Fruit fly (Drosophila melanogaster): ENCODE data around the gene Men-b.
A peak's percentile ranks its signal among the peaks of the same experiment; 100 is the strongest.

Gene Men-b

DNA sequence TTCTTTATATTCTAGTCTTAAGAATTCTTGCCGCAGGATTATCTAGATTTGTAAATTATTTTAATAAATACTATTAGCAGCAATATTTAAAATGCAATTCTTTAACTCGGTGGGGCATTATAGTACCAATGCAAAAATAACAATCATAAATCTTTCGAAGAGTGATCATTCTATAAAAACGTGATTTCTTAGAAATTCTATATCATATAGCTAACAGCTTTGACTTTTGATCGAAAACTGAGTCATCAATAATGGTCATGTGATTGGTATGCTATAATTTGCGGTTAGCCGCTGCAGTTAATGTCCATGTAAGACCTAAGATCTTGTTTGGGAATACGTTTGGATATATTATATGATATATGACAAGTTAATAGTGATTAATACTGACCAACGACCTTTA lies 11.4 kb downstream of the Men-b start, which contains the start of gene ppk31:
Gene ppk31, plus strand, starts transcription at position 301 of the 400 bp plus-strand sequence.
- TF ChIP-seq CG7101 (tag; optimal IDR thresholded peaks at IDR 0.05) (no peak), Clk (GFP tag; optimal IDR thresholded peaks at IDR 0.05) (no peak), CG14711 (tag; optimal IDR thresholded peaks at IDR 0.05) (no peak), CG7045 (GFP tag; optimal IDR thresholded peaks at IDR 0.05) (no peak), Hr96 (GFP tag; optimal IDR thresholded peaks at IDR 0.05) (no peak), pad (GFP tag; optimal IDR thresholded peaks at IDR 0.05) (no peak), ovo (GFP tag; optimal IDR thresholded peaks at IDR 0.05) (no peak), cic (GFP tag; optimal IDR thresholded peaks at IDR 0.05) (no peak), CG1620 (GFP tag; optimal IDR thresholded peaks at IDR 0.05) (no peak), toe (GFP tag; optimal IDR thresholded peaks at IDR 0.05) (no peak), tj (GFP tag; optimal IDR thresholded peaks at IDR 0.05) (no peak), CG12768 (GFP tag; optimal IDR thresholded peaks at IDR 0.05) (no peak), CG33017 (tag; optimal IDR thresholded peaks at IDR 0.05) (no peak), kay (GFP tag; ENCODE audit: borderline replicate concordance) (no peak), Crg-1 (GFP tag; optimal IDR thresholded peaks at IDR 0.05) (no peak), CG5204 (GFP tag; optimal IDR thresholded peaks at IDR 0.05) (no peak), bab1 (GFP tag; optimal IDR thresholded peaks at IDR 0.05) (no peak), cnc (optimal IDR thresholded peaks at IDR 0.05) (no peak), CG11617 (GFP tag; optimal IDR thresholded peaks at IDR 0.05) (no peak), Mnt (GFP tag; optimal IDR thresholded peaks at IDR 0.05) (no peak)

DNA sequence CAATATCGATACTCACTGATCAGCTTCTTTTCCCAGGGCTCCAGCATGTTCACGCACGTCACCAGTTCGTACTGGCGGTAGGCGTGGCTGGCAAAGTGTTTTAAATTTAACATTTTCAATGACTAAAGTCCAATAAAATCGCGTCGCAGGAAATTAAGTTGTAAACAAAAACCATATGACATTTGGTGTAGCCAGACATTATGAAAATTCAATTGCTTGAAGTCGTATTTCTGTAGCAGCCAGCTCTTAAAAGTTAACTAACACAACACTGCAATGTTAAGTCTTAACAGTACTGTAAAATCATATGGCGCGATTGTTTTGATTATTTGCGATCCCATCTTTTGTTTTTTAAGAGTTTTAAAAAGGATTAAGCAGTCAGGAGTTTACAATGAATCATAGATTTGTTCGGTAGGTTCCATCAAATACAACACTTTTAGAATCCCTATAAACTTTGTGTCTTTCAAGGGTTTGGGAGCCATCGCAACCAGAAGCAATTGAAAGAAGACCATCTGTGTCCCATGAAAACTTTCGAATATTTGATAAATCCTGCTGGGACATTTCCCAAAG lies 14.0 kb downstream of the Men-b start, which contains the start of the genes CG34293 and spn-D:
Gene CG34293, minus strand, starts transcription at position 160 of the 567 bp plus-strand sequence.
Gene spn-D, plus strand, starts transcription at position 301 of the 567 bp plus-strand sequence.
- TF ChIP-seq kay (GFP tag; ENCODE audit: borderline replicate concordance): peak; percentile 62
- peak; percentile 59 for TF ChIP-seq bab1 (GFP tag; optimal IDR thresholded peaks at IDR 0.05)
- TF ChIP-seq tj (GFP tag; optimal IDR thresholded peaks at IDR 0.05): no peak

DNA sequence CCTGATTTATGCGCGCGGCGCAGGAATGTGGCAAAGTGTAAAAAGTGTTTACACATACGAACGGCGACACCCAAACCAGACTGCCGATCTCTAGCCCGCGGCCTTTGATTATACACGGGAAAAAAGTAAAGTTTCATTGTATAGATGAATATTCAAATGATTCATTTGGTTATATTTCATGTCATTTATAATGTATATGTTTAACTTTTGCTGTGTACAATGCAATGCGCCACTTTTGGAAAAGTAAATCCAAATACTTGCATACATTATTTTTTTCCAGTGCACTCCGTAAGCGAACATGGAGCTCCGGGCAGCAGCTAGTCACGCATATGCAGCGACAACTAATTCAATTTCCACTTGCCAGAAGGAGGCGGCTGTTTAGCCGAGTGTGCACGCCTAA lies 15.9 kb downstream of the Men-b start:
- no peak for TF ChIP-seq CG11617 (GFP tag; optimal IDR thresholded peaks at IDR 0.05)
- no peak for TF ChIP-seq cnc (optimal IDR thresholded peaks at IDR 0.05)
- TF ChIP-seq CG33017 (tag; optimal IDR thresholded peaks at IDR 0.05): no peak
- no peak for TF ChIP-seq CG7101 (tag; optimal IDR thresholded peaks at IDR 0.05)
- TF ChIP-seq CG5204 (GFP tag; optimal IDR thresholded peaks at IDR 0.05): no peak
- no peak for TF ChIP-seq CG7045 (GFP tag; optimal IDR thresholded peaks at IDR 0.05)
- no peak for TF ChIP-seq ovo (GFP tag; optimal IDR thresholded peaks at IDR 0.05)
- TF ChIP-seq pad (GFP tag; optimal IDR thresholded peaks at IDR 0.05): no peak
- TF ChIP-seq CG1620 (GFP tag; optimal IDR thresholded peaks at IDR 0.05): no peak
- TF ChIP-seq Crg-1 (GFP tag; optimal IDR thresholded peaks at IDR 0.05): no peak
- TF ChIP-seq CG14711 (tag; optimal IDR thresholded peaks at IDR 0.05): no peak
- no peak for TF ChIP-seq tj (GFP tag; optimal IDR thresholded peaks at IDR 0.05)
- TF ChIP-seq CG12768 (GFP tag; optimal IDR thresholded peaks at IDR 0.05): no peak
- TF ChIP-seq Clk (GFP tag; optimal IDR thresholded peaks at IDR 0.05): no peak
- no peak for TF ChIP-seq cic (GFP tag; optimal IDR thresholded peaks at IDR 0.05)

DNA sequence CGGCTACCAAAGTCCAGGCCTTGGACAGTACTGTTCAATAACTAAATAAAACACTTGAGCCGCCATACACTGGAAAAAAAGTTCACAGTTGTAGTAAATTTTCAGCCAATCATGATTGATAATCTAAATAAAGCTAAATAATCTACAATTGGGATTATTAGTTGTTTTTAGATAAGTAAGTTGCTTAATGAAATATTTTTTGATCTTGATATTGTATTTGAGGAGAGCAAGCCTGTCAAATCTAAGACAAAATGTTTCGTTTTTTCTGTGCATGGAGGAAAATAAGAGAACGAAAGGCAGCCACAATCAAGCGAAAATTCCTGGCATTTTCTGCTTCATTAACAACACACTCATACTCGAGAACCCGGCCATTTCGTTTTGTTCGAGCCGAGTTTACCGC lies 19.7 kb downstream of the Men-b start:
- TF ChIP-seq CG7045 (GFP tag; optimal IDR thresholded peaks at IDR 0.05) (no peak), pad (GFP tag; optimal IDR thresholded peaks at IDR 0.05) (no peak), CG12768 (GFP tag; optimal IDR thresholded peaks at IDR 0.05) (no peak), Clk (GFP tag; optimal IDR thresholded peaks at IDR 0.05) (no peak), CG14711 (tag; optimal IDR thresholded peaks at IDR 0.05) (no peak), CG5204 (GFP tag; optimal IDR thresholded peaks at IDR 0.05) (no peak), bab1 (GFP tag; optimal IDR thresholded peaks at IDR 0.05) (no peak), toe (GFP tag; optimal IDR thresholded peaks at IDR 0.05) (no peak), tj (GFP tag; optimal IDR thresholded peaks at IDR 0.05) (no peak), CG1620 (GFP tag; optimal IDR thresholded peaks at IDR 0.05) (no peak), CG33017 (tag; optimal IDR thresholded peaks at IDR 0.05) (no peak), CG11617 (GFP tag; optimal IDR thresholded peaks at IDR 0.05) (no peak), cic (GFP tag; optimal IDR thresholded peaks at IDR 0.05) (no peak), Hr96 (GFP tag; optimal IDR thresholded peaks at IDR 0.05) (no peak), Mnt (GFP tag; optimal IDR thresholded peaks at IDR 0.05) (no peak), kay (GFP tag; ENCODE audit: borderline replicate concordance) (no peak)

DNA sequence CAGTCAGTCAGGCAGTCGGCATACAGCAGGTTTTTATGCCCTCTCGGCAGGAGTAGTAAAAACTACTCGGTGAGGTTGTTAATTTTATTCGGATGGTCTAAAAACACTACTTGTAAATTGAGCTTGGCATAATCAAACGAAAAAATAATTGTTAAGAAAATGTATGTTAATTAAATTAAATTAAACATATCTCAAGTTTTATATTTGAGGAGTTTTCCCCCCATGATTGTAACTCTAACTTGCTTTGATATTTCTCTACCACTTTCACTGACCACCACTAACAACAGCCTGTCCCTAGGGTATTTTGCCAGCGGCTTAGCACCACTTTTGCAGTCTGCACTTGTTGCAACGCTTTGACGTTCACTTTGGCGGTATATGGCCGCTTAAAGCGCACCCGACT lies 24.2 kb downstream of the Men-b start:
- TF ChIP-seq pad (GFP tag; optimal IDR thresholded peaks at IDR 0.05): no peak
- TF ChIP-seq tj (GFP tag; optimal IDR thresholded peaks at IDR 0.05): no peak
- no peak for TF ChIP-seq Mnt (GFP tag; optimal IDR thresholded peaks at IDR 0.05)
- no peak for TF ChIP-seq cic (GFP tag; optimal IDR thresholded peaks at IDR 0.05)
- no peak for TF ChIP-seq ovo (GFP tag; optimal IDR thresholded peaks at IDR 0.05)
- TF ChIP-seq CG12768 (GFP tag; optimal IDR thresholded peaks at IDR 0.05): no peak
- no peak for TF ChIP-seq toe (GFP tag; optimal IDR thresholded peaks at IDR 0.05)
- no peak for TF ChIP-seq CG14711 (tag; optimal IDR thresholded peaks at IDR 0.05)
- TF ChIP-seq Clk (GFP tag; optimal IDR thresholded peaks at IDR 0.05): no peak
- no peak for TF ChIP-seq Hr96 (GFP tag; optimal IDR thresholded peaks at IDR 0.05)
- TF ChIP-seq CG33017 (tag; optimal IDR thresholded peaks at IDR 0.05): no peak

DNA sequence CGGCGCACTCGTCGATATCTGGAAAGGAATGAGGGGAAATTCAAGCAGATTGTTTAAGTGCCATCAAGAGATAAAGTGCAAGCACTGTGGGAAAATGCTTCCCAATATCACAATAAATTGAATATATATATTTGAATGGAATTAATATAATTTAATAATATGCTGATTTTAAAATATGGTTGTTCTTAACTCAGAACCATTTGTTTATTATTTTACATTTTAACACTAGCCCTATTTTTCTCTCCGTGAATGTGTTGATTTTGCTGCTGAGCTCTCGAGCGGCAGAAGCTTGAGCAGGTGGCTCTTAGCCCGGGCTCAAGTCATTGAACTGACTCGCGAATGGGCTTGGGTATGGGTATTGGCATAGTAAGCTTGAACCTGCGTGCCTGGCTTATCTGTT lies 26.1 kb downstream of the Men-b start:
- TF ChIP-seq kay (GFP tag; ENCODE audit: borderline replicate concordance): no peak
- no peak for TF ChIP-seq bab1 (GFP tag; optimal IDR thresholded peaks at IDR 0.05)
- no peak for TF ChIP-seq CG7045 (GFP tag; optimal IDR thresholded peaks at IDR 0.05)
- TF ChIP-seq Mnt (GFP tag; optimal IDR thresholded peaks at IDR 0.05): no peak
- TF ChIP-seq Crg-1 (GFP tag; optimal IDR thresholded peaks at IDR 0.05): no peak
- TF ChIP-seq cnc (optimal IDR thresholded peaks at IDR 0.05): no peak
- no peak for TF ChIP-seq cic (GFP tag; optimal IDR thresholded peaks at IDR 0.05)
- TF ChIP-seq CG7101 (tag; optimal IDR thresholded peaks at IDR 0.05): no peak
- TF ChIP-seq toe (GFP tag; optimal IDR thresholded peaks at IDR 0.05): no peak
- TF ChIP-seq pad (GFP tag; optimal IDR thresholded peaks at IDR 0.05): no peak
- no peak for TF ChIP-seq CG5204 (GFP tag; optimal IDR thresholded peaks at IDR 0.05)
- TF ChIP-seq CG12768 (GFP tag; optimal IDR thresholded peaks at IDR 0.05): no peak
- no peak for TF ChIP-seq Clk (GFP tag; optimal IDR thresholded peaks at IDR 0.05)
- TF ChIP-seq CG14711 (tag; optimal IDR thresholded peaks at IDR 0.05): no peak
- TF ChIP-seq CG11617 (GFP tag; optimal IDR thresholded peaks at IDR 0.05): no peak
- no peak for TF ChIP-seq CG33017 (tag; optimal IDR thresholded peaks at IDR 0.05)
- no peak for TF ChIP-seq ovo (GFP tag; optimal IDR thresholded peaks at IDR 0.05)
- TF ChIP-seq CG1620 (GFP tag; optimal IDR thresholded peaks at IDR 0.05): no peak
- no peak for TF ChIP-seq Hr96 (GFP tag; optimal IDR thresholded peaks at IDR 0.05)
- no peak for TF ChIP-seq tj (GFP tag; optimal IDR thresholded peaks at IDR 0.05)

Data from whole organism, adult.